Worm (Caenorhabditis elegans) whole organism, late embryonic: Measurements from ENCODE around the gene R02F11.9.

ENCODE experiments used
- Y22D7AL.16 ChIP-seq: sonication (generic microtip); optimal IDR thresholded peaks from 2 replicates; lab custom pipeline; 2016; ENCODE audit warnings: missing genetic modification characterization, missing compliant biosample characterization
- ceh-2 ChIP-seq: sonication (generic microtip); optimal IDR thresholded peaks from 2 replicates; lab custom pipeline; 2016; ENCODE audit warnings: missing genotype, missing genetic modification characterization, missing compliant biosample characterization
- ceh-31 ChIP-seq: sonication (generic microtip); optimal IDR thresholded peaks from 2 replicates; lab custom pipeline; 2016; ENCODE audit warnings: missing genetic modification characterization, missing compliant biosample characterization
- dve-1 ChIP-seq: sonication (generic microtip); optimal IDR thresholded peaks from 2 replicates; lab custom pipeline; 2017; ENCODE audit warnings: antibody characterized with exemption, mild to moderate bottlenecking, missing genetic modification characterization, missing compliant biosample characterization
- elt-2 ChIP-seq: sonication (generic microtip); optimal IDR thresholded peaks from 2 replicates; lab custom pipeline; 2016; ENCODE audit warnings: missing genetic modification reagents, missing genetic modification characterization, missing compliant biosample characterization
- hlh-30 ChIP-seq: sonication (generic microtip); optimal IDR thresholded peaks from 2 replicates; lab custom pipeline; 2017; ENCODE audit warnings: antibody characterized with exemption, missing genetic modification characterization, missing compliant biosample characterization; ENCODE audit not compliant: insufficient read depth
- mec-3 ChIP-seq: sonication (generic microtip); optimal IDR thresholded peaks from 2 replicates; lab custom pipeline; 2016; ENCODE audit warnings: borderline replicate concordance, missing genetic modification characterization, missing compliant biosample characterization
- odd-2 ChIP-seq: sonication (generic microtip); optimal IDR thresholded peaks from 2 replicates; lab custom pipeline; 2017; ENCODE audit warnings: antibody characterized with exemption, mild to moderate bottlenecking, missing genetic modification characterization, missing compliant biosample characterization
- pha-4 ChIP-seq: fragments of 150-350 bp; optimal IDR thresholded peaks from 2 replicates; lab custom pipeline; 2018; ENCODE audit warnings: missing biosample characterization, missing genetic modification reagents, missing genetic modification characterization
- pqm-1 ChIP-seq: sonication (generic microtip); optimal IDR thresholded peaks from 2 replicates; lab custom pipeline; 2016; ENCODE audit warnings: missing genetic modification characterization, missing compliant biosample characterization
- sox-4 ChIP-seq: sonication (generic microtip); optimal IDR thresholded peaks from 2 replicates; lab custom pipeline; 2017; ENCODE audit warnings: mild to moderate bottlenecking, missing genetic modification characterization, inconsistent platforms, missing compliant biosample characterization

DNA sequence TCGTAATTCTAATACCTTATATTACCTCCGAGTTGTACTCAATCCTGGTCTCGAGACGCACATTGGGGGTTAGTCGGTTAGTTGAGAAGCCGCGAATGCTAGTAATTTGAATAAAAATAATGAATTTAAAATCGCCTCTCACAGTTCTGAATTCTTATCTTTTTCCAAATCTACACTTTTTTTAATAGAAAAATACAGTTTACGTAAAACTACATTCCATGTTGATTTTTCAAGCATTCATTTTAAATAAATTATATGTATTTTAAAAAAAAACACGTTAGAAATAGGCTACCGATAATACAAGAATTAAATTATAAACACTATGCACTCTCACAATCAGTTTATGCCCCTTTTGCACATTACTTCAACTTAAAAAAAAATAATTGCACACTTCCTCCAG is 17.6 kb upstream of the R02F11.9 start, which contains the start of gene C18G1.9:
- no peak for TF ChIP-seq ceh-31 (tag; lab: Kevin White, UChicago)
- no peak for TF ChIP-seq hlh-30
- no peak for TF ChIP-seq pqm-1
- no peak for TF ChIP-seq ceh-2 (tag; lab: Kevin White, UChicago)
- no peak for TF ChIP-seq elt-2
- no peak for TF ChIP-seq pha-4 (tag; lab: Kevin White, UChicago)
- TF ChIP-seq odd-2, result no peak
- no peak for TF ChIP-seq mec-3 (tag; lab: Kevin White, UChicago)
- no peak for TF ChIP-seq sox-4
- no peak for TF ChIP-seq dve-1 (tag; lab: Kevin White, UChicago)
- TF ChIP-seq Y22D7AL.16 (tag; lab: Kevin White, UChicago), result no peak
